ENCODE assay signal across 1 fruit fly cellular context in genomic region chr3R:4910365-4910810, dm6.
A peak's percentile ranks its signal among the peaks of the same experiment; 100 is the strongest.
TF ChIP-seq lines count a peak whose summit lies in the region.

Gene Cdep (plus strand): TSS chr3R:4910552.

TF ChIP-seq in whole organism, embryonic, 481 proteins besides CTCF, POLR2A, EP300 and RAD21 (continued from another document and continues in another):
- TF ChIP-seq MESR4 (GFP tag; optimal IDR thresholded peaks at IDR 0.05; lab: Kevin White, UChicago) (peak; percentile 46), lab (GFP tag; optimal IDR thresholded peaks at IDR 0.05; lab: Kevin White, UChicago) (peak; percentile 64), dan (GFP tag; IDR thresholded peaks at IDR 0.05; lab: Robert Waterston, UW) (no peak), CG9797 (GFP tag; optimal IDR thresholded peaks at IDR 0.05; lab: Kevin White, UChicago) (peak; percentile 41), oc (tag; optimal IDR thresholded peaks at IDR 0.05; lab: Kevin White, UChicago) (no peak), unc-4 (GFP tag; IDR thresholded peaks at IDR 0.05; lab: Robert Waterston, UW; ENCODE audit: partially characterized antibody) (peak; percentile 93), CG8359 (GFP tag; optimal IDR thresholded peaks at IDR 0.05; lab: Kevin White, UChicago; ENCODE audit: borderline replicate concordance) (no peak), Hr78 (GFP tag; optimal IDR thresholded peaks at IDR 0.05; lab: Kevin White, UChicago) (no peak), hb (GFP tag; IDR thresholded peaks at IDR 0.05; lab: Robert Waterston, UW; ENCODE audit: partially characterized antibody) (peak; percentile 95), cas (GFP tag; IDR thresholded peaks at IDR 0.05; lab: Robert Waterston, UW) (peak; percentile 43; the same call in 1 of the 2 replicates), chn (GFP tag; optimal IDR thresholded peaks at IDR 0.05; lab: Kevin White, UChicago) (no peak), CG10959 (GFP tag; IDR thresholded peaks at IDR 0.05; lab: Robert Waterston, UW) (no peak), CG30403 (GFP tag; optimal IDR thresholded peaks at IDR 0.05; lab: Kevin White, UChicago) (peak; percentile 20), vvl (GFP tag; IDR thresholded peaks at IDR 0.05; lab: Robert Waterston, UW) (peak; percentile 60), Awh (GFP tag; IDR thresholded peaks at IDR 0.05; lab: Robert Waterston, UW) (no peak), dati (GFP tag; IDR thresholded peaks at IDR 0.05; lab: Robert Waterston, UW) (no peak), Dbx (GFP tag; IDR thresholded peaks at IDR 0.05; lab: Robert Waterston, UW) (peak; percentile 67; the same call in 2 of the 3 replicates), pzg (GFP tag; optimal IDR thresholded peaks at IDR 0.05; lab: Kevin White, UChicago) (peak; percentile 78), Hr3 (GFP tag; optimal IDR thresholded peaks at IDR 0.05; lab: Kevin White, UChicago) (peak; percentile 7), bab2 (GFP tag; optimal IDR thresholded peaks at IDR 0.05; lab: Kevin White, UChicago) (no peak), prd (optimal IDR thresholded peaks at IDR 0.05; lab: Kevin White, UChicago) (no peak), prd (GFP tag; IDR thresholded peaks at IDR 0.05; lab: Robert Waterston, UW) (peak; percentile 55; the same call in 2 of the 3 replicates), CG12659 (GFP tag; optimal IDR thresholded peaks at IDR 0.05; lab: Kevin White, UChicago) (peak; percentile 66), gcm (GFP tag; optimal IDR thresholded peaks at IDR 0.05; lab: Kevin White, UChicago) (peak; percentile 43), CG2678 (tag; optimal IDR thresholded peaks at IDR 0.05; lab: Kevin White, UChicago) (no peak), HmgD (GFP tag; optimal IDR thresholded peaks at IDR 0.05; lab: Kevin White, UChicago) (peak; percentile 34), CG12299 (tag; optimal IDR thresholded peaks at IDR 0.05; lab: Kevin White, UChicago) (peak; percentile 59), ara (GFP tag; IDR thresholded peaks at IDR 0.05; lab: Robert Waterston, UW) (0 out of 2 replicates have a peak, but pooled peaks have one; percentile 28), dmrt99B (tag; optimal IDR thresholded peaks at IDR 0.05; lab: Kevin White, UChicago) (no peak), Dek (tag; optimal IDR thresholded peaks at IDR 0.05; lab: Kevin White, UChicago) (peak; percentile 40), nerfin-1 (tag; optimal IDR thresholded peaks at IDR 0.05; lab: Kevin White, UChicago) (no peak), CG5180 (GFP tag; optimal IDR thresholded peaks at IDR 0.05; lab: Kevin White, UChicago) (no peak), GATAe (GFP tag; conservative IDR thresholded peaks at IDR 0.05; lab: Robert Waterston, UW) (no peak), H2.0 (GFP tag; IDR thresholded peaks at IDR 0.05; lab: Robert Waterston, UW) (peak; percentile 32; the same call in 1 of the 2 replicates), wdn (GFP tag; IDR thresholded peaks at IDR 0.05; lab: Robert Waterston, UW) (no peak), CG14667 (GFP tag; IDR thresholded peaks at IDR 0.05; lab: Robert Waterston, UW) (no peak), Hand (GFP tag; optimal IDR thresholded peaks at IDR 0.05; lab: Kevin White, UChicago) (no peak), ttk (GFP tag; IDR thresholded peaks at IDR 0.05; lab: Robert Waterston, UW) (no peak), Dad (GFP tag; optimal IDR thresholded peaks at IDR 0.05; lab: Kevin White, UChicago) (no peak), CG3995 (GFP tag; optimal IDR thresholded peaks at IDR 0.05; lab: Kevin White, UChicago) (peak; percentile 83), CG17912 (GFP tag; optimal IDR thresholded peaks at IDR 0.05; lab: Kevin White, UChicago) (peak; percentile 66), crc (GFP tag; optimal IDR thresholded peaks at IDR 0.05; lab: Kevin White, UChicago) (no peak), Mes4 (GFP tag; optimal IDR thresholded peaks at IDR 0.05; lab: Kevin White, UChicago) (no peak), Med (GFP tag; lab: Kevin White, UChicago) (peak; percentile 88), Dip3 (GFP tag; optimal IDR thresholded peaks at IDR 0.05; lab: Kevin White, UChicago) (no peak), tin (GFP tag; optimal IDR thresholded peaks at IDR 0.05; lab: Kevin White, UChicago) (peak; percentile 41), NfI (GFP tag; optimal IDR thresholded peaks at IDR 0.05; lab: Kevin White, UChicago) (peak; percentile 56), CG1024 (GFP tag; IDR thresholded peaks at IDR 0.05; lab: Robert Waterston, UW) (0 out of 2 replicates have a peak, but pooled peaks have one; percentile 27), CG13287 (GFP tag; IDR thresholded peaks at IDR 0.05; lab: Robert Waterston, UW; ENCODE audit: partially characterized antibody) (peak; percentile 95), CG14710 (tag; optimal IDR thresholded peaks at IDR 0.05; lab: Kevin White, UChicago) (peak; percentile 65), eve (GFP tag; optimal IDR thresholded peaks at IDR 0.05; lab: Kevin White, UChicago) (no peak), CG2889 (GFP tag; IDR thresholded peaks at IDR 0.05; lab: Robert Waterston, UW) (no peak), otp (GFP tag; IDR thresholded peaks at IDR 0.05; lab: Robert Waterston, UW) (0 out of 3 replicates have a peak, but pooled peaks have one; percentile 31), fd3F (GFP tag; optimal IDR thresholded peaks at IDR 0.05; lab: Kevin White, UChicago) (peak; percentile 9), CG14050 (GFP tag; IDR thresholded peaks at IDR 0.05; lab: Robert Waterston, UW) (no peak), CG4404 (GFP tag; IDR thresholded peaks at IDR 0.05; lab: Robert Waterston, UW) (no peak), Doc3 (GFP tag; IDR thresholded peaks at IDR 0.05; lab: Robert Waterston, UW; ENCODE audit: partially characterized antibody) (peak; percentile 94), trem (tag; optimal IDR thresholded peaks at IDR 0.05; lab: Kevin White, UChicago) (peak; percentile 93), Optix (GFP tag; IDR thresholded peaks at IDR 0.05; lab: Robert Waterston, UW) (no peak), Deaf1 (tag; optimal IDR thresholded peaks at IDR 0.05; lab: Kevin White, UChicago) (peak; percentile 54), Aef1 (GFP tag; IDR thresholded peaks at IDR 0.05; lab: Robert Waterston, UW) (no peak), toy (GFP tag; IDR thresholded peaks at IDR 0.05; lab: Robert Waterston, UW) (no peak), mam (GFP tag; optimal IDR thresholded peaks at IDR 0.05; lab: Kevin White, UChicago) (peak; percentile 3), bbx (GFP tag; IDR thresholded peaks at IDR 0.05; lab: Robert Waterston, UW; ENCODE audit: partially characterized antibody) (peak; percentile 97), odd (GFP tag; optimal IDR thresholded peaks at IDR 0.05; lab: Kevin White, UChicago) (peak; percentile 30), Antp (GFP tag; optimal IDR thresholded peaks at IDR 0.05; lab: Kevin White, UChicago) (no peak), CG34224 (GFP tag; IDR thresholded peaks at IDR 0.05; lab: Robert Waterston, UW; ENCODE audit: partially characterized antibody) (peak; percentile 90), CG2875 (GFP tag; optimal IDR thresholded peaks at IDR 0.05; lab: Kevin White, UChicago) (no peak), CG10366 (GFP tag; IDR thresholded peaks at IDR 0.05; lab: Robert Waterston, UW) (no peak), CG6683 (GFP tag; optimal IDR thresholded peaks at IDR 0.05; lab: Kevin White, UChicago) (no peak), rib (GFP tag; IDR thresholded peaks at IDR 0.05; lab: Robert Waterston, UW) (peak; percentile 20), Bgb (GFP tag; IDR thresholded peaks at IDR 0.05; lab: Robert Waterston, UW; ENCODE audit: partially characterized antibody) (peak; percentile 95), Pdp1 (GFP tag; optimal IDR thresholded peaks at IDR 0.05; lab: Kevin White, UChicago) (peak; percentile 16 to 25), eyg (GFP tag; optimal IDR thresholded peaks at IDR 0.05; lab: Kevin White, UChicago) (no peak), ATbp (GFP tag; optimal IDR thresholded peaks at IDR 0.05; lab: Kevin White, UChicago) (peak; percentile 8), CG12769 (tag; optimal IDR thresholded peaks at IDR 0.05; lab: Kevin White, UChicago) (peak; percentile 40), dimm (GFP tag; IDR thresholded peaks at IDR 0.05; lab: Robert Waterston, UW) (no peak), Kr (GFP tag; optimal IDR thresholded peaks at IDR 0.05; lab: Kevin White, UChicago) (no peak), CG13296 (GFP tag; optimal IDR thresholded peaks at IDR 0.05; lab: Kevin White, UChicago) (peak; percentile 63), gsb (GFP tag; IDR thresholded peaks at IDR 0.05; lab: Robert Waterston, UW) (no peak), CG6272 (GFP tag; IDR thresholded peaks at IDR 0.05; lab: Robert Waterston, UW) (peak; percentile 63; the same call in 1 of the 2 replicates), lbe (GFP tag; optimal IDR thresholded peaks at IDR 0.05; lab: Kevin White, UChicago) (peak; percentile 9), row (GFP tag; IDR thresholded peaks at IDR 0.05; lab: Robert Waterston, UW) (peak; percentile 74), Sox102F (GFP tag; optimal IDR thresholded peaks at IDR 0.05; lab: Kevin White, UChicago) (peak; percentile 7), CG17361 (GFP tag; IDR thresholded peaks at IDR 0.05; lab: Robert Waterston, UW) (peak; percentile 34; the same call in 1 of the 3 replicates), Vsx1 (GFP tag; optimal IDR thresholded peaks at IDR 0.05; lab: Kevin White, UChicago) (peak; percentile 36), nerfin-2 (GFP tag; IDR thresholded peaks at IDR 0.05; lab: Robert Waterston, UW; ENCODE audit: partially characterized antibody) (peak; percentile 91), YL-1 (GFP tag; optimal IDR thresholded peaks at IDR 0.05; lab: Kevin White, UChicago) (peak; percentile 65), br (optimal IDR thresholded peaks at IDR 0.05; lab: Kevin White, UChicago) (no peak), sqz (GFP tag; optimal IDR thresholded peaks at IDR 0.05; lab: Kevin White, UChicago) (peak; percentile 31), Dref (GFP tag; IDR thresholded peaks at IDR 0.05; lab: Robert Waterston, UW) (peak; percentile 97), tap (tag; optimal IDR thresholded peaks at IDR 0.05; lab: Kevin White, UChicago) (peak; percentile 51), CG14860 (GFP tag; IDR thresholded peaks at IDR 0.05; lab: Robert Waterston, UW; ENCODE audit: partially characterized antibody) (peak; percentile 93), NK7.1 (GFP tag; optimal IDR thresholded peaks at IDR 0.05; lab: Kevin White, UChicago) (no peak), CG15073 (GFP tag; optimal IDR thresholded peaks at IDR 0.05; lab: Kevin White, UChicago) (no peak), Mad (GFP tag; optimal IDR thresholded peaks at IDR 0.05; lab: Kevin White, UChicago) (no peak), crol (GFP tag; IDR thresholded peaks at IDR 0.05; lab: Robert Waterston, UW) (no peak), Trl (optimal IDR thresholded peaks at IDR 0.05; lab: Kevin White, UChicago) (no peak), Trl (GFP tag; optimal IDR thresholded peaks at IDR 0.05; lab: Kevin White, UChicago) (no peak), CG7987 (GFP tag; optimal IDR thresholded peaks at IDR 0.05; lab: Kevin White, UChicago) (peak; percentile 65), gcm2 (GFP tag; optimal IDR thresholded peaks at IDR 0.05; lab: Kevin White, UChicago) (no peak), ci (GFP tag; IDR thresholded peaks at IDR 0.05; lab: Robert Waterston, UW) (0 out of 3 replicates have a peak, but pooled peaks have one; percentile 54), repo (GFP tag; optimal IDR thresholded peaks at IDR 0.05; lab: Kevin White, UChicago) (peak; percentile 29), CG3163 (GFP tag; optimal IDR thresholded peaks at IDR 0.05; lab: Kevin White, UChicago) (no peak), Max (GFP tag; optimal IDR thresholded peaks at IDR 0.05; lab: Kevin White, UChicago) (peak; percentile 30), CG6791 (GFP tag; IDR thresholded peaks at IDR 0.05; lab: Robert Waterston, UW; ENCODE audit: partially characterized antibody) (peak; percentile 95), HmgZ (tag; optimal IDR thresholded peaks at IDR 0.05; lab: Kevin White, UChicago) (peak; percentile 58), Sox100B (GFP tag; optimal IDR thresholded peaks at IDR 0.05; lab: Kevin White, UChicago) (no peak), CG31224 (GFP tag; IDR thresholded peaks at IDR 0.05; lab: Robert Waterston, UW) (no peak), CG17802 (tag; optimal IDR thresholded peaks at IDR 0.05; lab: Kevin White, UChicago) (no peak), CG8388 (GFP tag; optimal IDR thresholded peaks at IDR 0.05; lab: Kevin White, UChicago) (peak; percentile 34), hth (optimal IDR thresholded peaks at IDR 0.05; lab: Kevin White, UChicago) (no peak), tll (GFP tag; optimal IDR thresholded peaks at IDR 0.05; lab: Kevin White, UChicago) (peak in 1 of 2 experiments; percentile 13), crp (GFP tag; optimal IDR thresholded peaks at IDR 0.05; lab: Kevin White, UChicago) (no peak), CG15011 (GFP tag; optimal IDR thresholded peaks at IDR 0.05; lab: Kevin White, UChicago) (no peak), cwo (GFP tag; optimal IDR thresholded peaks at IDR 0.05; lab: Kevin White, UChicago) (no peak), cg (GFP tag; optimal IDR thresholded peaks at IDR 0.05; lab: Kevin White, UChicago) (no peak), Hr39 (optimal IDR thresholded peaks at IDR 0.05; lab: Kevin White, UChicago) (no peak), hbn (GFP tag; IDR thresholded peaks at IDR 0.05; lab: Robert Waterston, UW; ENCODE audit: partially characterized antibody) (peak; percentile 88), amos (GFP tag; IDR thresholded peaks at IDR 0.05; lab: Robert Waterston, UW; ENCODE audit: partially characterized antibody) (peak; percentile 97), NFAT (GFP tag; IDR thresholded peaks at IDR 0.05; lab: Robert Waterston, UW) (no peak; the same call in 1 of the 2 replicates), ind (GFP tag; optimal IDR thresholded peaks at IDR 0.05; lab: Kevin White, UChicago) (peak; percentile 31), Hmr (GFP tag; optimal IDR thresholded peaks at IDR 0.05; lab: Kevin White, UChicago) (peak; percentile 40), HLH4C (GFP tag; IDR thresholded peaks at IDR 0.05; lab: Robert Waterston, UW; ENCODE audit: partially characterized antibody) (peak; percentile 96), CG6175 (GFP tag; IDR thresholded peaks at IDR 0.05; lab: Robert Waterston, UW) (no peak), slou (GFP tag; optimal IDR thresholded peaks at IDR 0.05; lab: Kevin White, UChicago) (no peak), HLHmδ (GFP tag; optimal IDR thresholded peaks at IDR 0.05; lab: Kevin White, UChicago) (peak; percentile 47), Camta (GFP tag; optimal IDR thresholded peaks at IDR 0.05; lab: Kevin White, UChicago) (no peak), Spps (tag; optimal IDR thresholded peaks at IDR 0.05; lab: Kevin White, UChicago) (peak; percentile 27), Fer3 (tag; optimal IDR thresholded peaks at IDR 0.05; lab: Kevin White, UChicago) (peak; percentile 21), croc (GFP tag; conservative IDR thresholded peaks at IDR 0.05; lab: Robert Waterston, UW) (no peak), slp2 (GFP tag; optimal IDR thresholded peaks at IDR 0.05; lab: Kevin White, UChicago) (no peak)
